Worm (Caenorhabditis elegans) whole organism, L4 larva: ENCODE data around the gene srxa-8.

Source experiments
- F10B5.3 ChIP-seq: sonication (generic microtip); optimal IDR thresholded peaks from 2 replicates; lab custom pipeline; 2016; ENCODE audit warnings: mild to moderate bottlenecking, missing genetic modification characterization, missing compliant biosample characterization
- F37D6.2 ChIP-seq: sonication (generic microtip); optimal IDR thresholded peaks from 2 replicates; lab custom pipeline; 2016; ENCODE audit warnings: mild to moderate bottlenecking, missing genetic modification characterization, missing compliant biosample characterization
- R02D3.7 ChIP-seq: fragments of 150-350 bp; sonication (generic microtip); optimal IDR thresholded peaks from 3 replicates; lab custom pipeline; 2014; ENCODE audit warnings: missing biosample characterization, missing genetic modification characterization
- Y105C5A.15 ChIP-seq: fragments of 200-800 bp; sonication (Bioruptor generic); IDR thresholded peaks from 2 replicates; pipeline ENCODE4 v1.3.6; 2022; ENCODE audit warnings: missing genetic modification characterization, missing compliant biosample characterization
- Y5F2A.4 ChIP-seq: fragments of 200-800 bp; sonication (Bioruptor generic); optimal IDR thresholded peaks from 2 replicates; lab custom pipeline; 2018; ENCODE audit warnings: mild to moderate bottlenecking, missing genetic modification characterization, missing compliant biosample characterization
- Y75B8A.6 ChIP-seq: fragments of 200-800 bp; sonication (Bioruptor generic); IDR thresholded peaks from 2 replicates; pipeline ENCODE4 v1.3.6; 2022; ENCODE audit warnings: missing genetic modification reagents, missing genetic modification characterization, missing compliant biosample characterization
- aly-2 ChIP-seq: sonication (generic microtip); optimal IDR thresholded peaks from 2 replicates; lab custom pipeline; 2018; ENCODE audit warnings: missing biosample characterization, missing genetic modification characterization
- ama-1 ChIP-seq: fragments of 150-350 bp; optimal IDR thresholded peaks from 2 replicates; lab custom pipeline; 2014; ENCODE audit warnings: inconsistent platforms, mixed read lengths
- attf-4 ChIP-seq: sonication (generic microtip); optimal IDR thresholded peaks from 3 replicates; lab custom pipeline; 2017; ENCODE audit warnings: missing biosample characterization, missing genetic modification characterization
- ceh-44 ChIP-seq: fragments of 200-800 bp; sonication (Bioruptor generic); IDR thresholded peaks from 2 replicates; pipeline ENCODE4 v1.3.6; 2022; ENCODE audit warnings: missing genetic modification reagents, missing genetic modification characterization, missing compliant biosample characterization
- ceh-82 ChIP-seq: sonication (generic microtip); optimal IDR thresholded peaks from 2 replicates; lab custom pipeline; 2017; ENCODE audit warnings: missing biosample characterization, missing genetic modification characterization
- cey-2 ChIP-seq: sonication (generic microtip); optimal IDR thresholded peaks from 3 replicates; lab custom pipeline; 2017; ENCODE audit warnings: missing genetic modification characterization, mild to moderate bottlenecking, missing compliant biosample characterization, antibody characterized with exemption, borderline replicate concordance; ENCODE audit not compliant: insufficient read depth
- daf-12 ChIP-seq: fragments of 150-350 bp; optimal IDR thresholded peaks from 2 replicates; lab custom pipeline; 2014; ENCODE audit warnings: missing biosample characterization, missing genetic modification reagents, missing genetic modification characterization
- daf-16 ChIP-seq, 3 experiments: sonication (generic microtip); optimal IDR thresholded peaks; 2 replicates each; lab custom pipeline; 2016 to 2017; ENCODE audit warnings: missing genetic modification characterization in 3 of 3, missing genetic modification reagents in 3 of 3, mild to moderate bottlenecking in 2 of 3, missing compliant biosample characterization in 2 of 3, missing biosample characterization in 1 of 3, moderate library complexity in 1 of 3
- dmd-8 ChIP-seq: fragments of 200-800 bp; sonication (Bioruptor generic); IDR thresholded peaks from 2 replicates; pipeline ENCODE4 v1.3.6; 2022; ENCODE audit warnings: missing genetic modification characterization, missing compliant biosample characterization
- dmd-9 ChIP-seq: fragments of 200-800 bp; sonication (Bioruptor generic); IDR thresholded peaks from 2 replicates; pipeline ENCODE4 v1.3.6; 2022; ENCODE audit warnings: missing genetic modification reagents, missing genetic modification characterization, missing compliant biosample characterization
- dpl-1 ChIP-seq: fragments of 150-350 bp; optimal IDR thresholded peaks from 2 replicates; lab custom pipeline; 2014; ENCODE audit warnings: missing biosample characterization, missing genetic modification reagents, missing genetic modification characterization
- dve-1 ChIP-seq: sonication (generic microtip); optimal IDR thresholded peaks from 2 replicates; lab custom pipeline; 2017; ENCODE audit warnings: antibody characterized with exemption, mild to moderate bottlenecking, missing genetic modification characterization, missing compliant biosample characterization; ENCODE audit not compliant: insufficient read depth
- egl-43 ChIP-seq: fragments of 200-800 bp; sonication (Bioruptor generic); IDR thresholded peaks from 2 replicates; pipeline ENCODE4 v1.3.6; 2022; ENCODE audit warnings: missing genetic modification reagents, missing genetic modification characterization, missing compliant biosample characterization
- fos-1 ChIP-seq: fragments of 150-350 bp; optimal IDR thresholded peaks from 2 replicates; lab custom pipeline; 2014; ENCODE audit warnings: missing biosample characterization, missing genetic modification characterization
- gei-8 ChIP-seq: fragments of 200-800 bp; sonication (Bioruptor generic); optimal IDR thresholded peaks from 2 replicates; lab custom pipeline; 2018; ENCODE audit warnings: mild to moderate bottlenecking, missing genetic modification characterization, missing compliant biosample characterization
- hmg-1.1 ChIP-seq: fragments of 200-800 bp; sonication (Bioruptor generic); IDR thresholded peaks from 2 replicates; pipeline ENCODE4 v1.3.6; 2022; ENCODE audit warnings: missing genetic modification reagents, missing genetic modification characterization, missing compliant biosample characterization
- jun-1 ChIP-seq: fragments of 150-350 bp; optimal IDR thresholded peaks from 2 replicates; lab custom pipeline; 2014; ENCODE audit warnings: missing biosample characterization, missing genetic modification reagents, missing genetic modification characterization
- lim-7 ChIP-seq: fragments of 200-800 bp; sonication (Bioruptor generic); IDR thresholded peaks from 2 replicates; pipeline ENCODE4 v1.3.6; 2022; ENCODE audit warnings: missing genetic modification characterization, missing compliant biosample characterization
- lin-1 ChIP-seq: fragments of 200-800 bp; sonication (Bioruptor generic); IDR thresholded peaks from 2 replicates; pipeline ENCODE4 v1.3.6; 2022; ENCODE audit warnings: missing genetic modification reagents, missing genetic modification characterization, missing compliant biosample characterization
- lin-15B ChIP-seq: fragments of 150-350 bp; sonication (generic microtip); optimal IDR thresholded peaks from 3 replicates; lab custom pipeline; 2014; ENCODE audit warnings: missing biosample characterization, missing genetic modification characterization
- lin-29 ChIP-seq: fragments of 200-800 bp; sonication (Bioruptor generic); IDR thresholded peaks from 2 replicates; pipeline ENCODE4 v1.3.6; 2022; ENCODE audit warnings: missing genetic modification reagents, missing genetic modification characterization, missing compliant biosample characterization
- lin-38 ChIP-seq: fragments of 200-800 bp; sonication (Bioruptor generic); IDR thresholded peaks from 2 replicates; pipeline ENCODE4 v1.3.6; 2022; ENCODE audit warnings: missing genetic modification reagents, missing genetic modification characterization, missing compliant biosample characterization
- madf-5 ChIP-seq, 2 experiments: fragments of 200-800 bp; sonication (Bioruptor generic); IDR thresholded peaks; 2 replicates each; pipeline ENCODE4 v1.3.6; 2022; ENCODE audit warnings: missing compliant biosample characterization in 2 of 2, missing genetic modification characterization in 2 of 2
- mxl-3 ChIP-seq: fragments of 200-800 bp; sonication (Bioruptor generic); optimal IDR thresholded peaks from 2 replicates; lab custom pipeline; 2018; ENCODE audit warnings: mild to moderate bottlenecking, missing genetic modification characterization, missing compliant biosample characterization
- nhr-102 ChIP-seq: sonication (generic microtip); optimal IDR thresholded peaks from 2 replicates; lab custom pipeline; 2016; ENCODE audit warnings: mild to moderate bottlenecking, missing genetic modification characterization, moderate library complexity, missing compliant biosample characterization
- nhr-11 ChIP-seq: fragments of 150-350 bp; optimal IDR thresholded peaks from 2 replicates; lab custom pipeline; 2014; ENCODE audit warnings: missing biosample characterization, missing genetic modification characterization
- nhr-25 ChIP-seq: sonication (generic microtip); optimal IDR thresholded peaks from 2 replicates; lab custom pipeline; 2017; ENCODE audit warnings: missing genetic modification characterization, mild to moderate bottlenecking, missing compliant biosample characterization, antibody characterized with exemption, moderate library complexity, borderline replicate concordance; ENCODE audit not compliant: insufficient read depth
- nhr-28 ChIP-seq: fragments of 150-350 bp; optimal IDR thresholded peaks from 2 replicates; lab custom pipeline; 2014; ENCODE audit warnings: missing biosample characterization, missing genetic modification characterization
- nhr-48 ChIP-seq: sonication (generic microtip); optimal IDR thresholded peaks from 2 replicates; lab custom pipeline; 2016; ENCODE audit warnings: mild to moderate bottlenecking, missing genetic modification characterization, missing compliant biosample characterization
- nhr-76 ChIP-seq: fragments of 150-350 bp; optimal IDR thresholded peaks from 2 replicates; lab custom pipeline; 2014; ENCODE audit warnings: missing biosample characterization, missing genetic modification characterization
- nhr-77 ChIP-seq: fragments of 150-350 bp; optimal IDR thresholded peaks from 2 replicates; lab custom pipeline; 2014; ENCODE audit warnings: missing biosample characterization, missing genetic modification characterization
- pha-4 ChIP-seq, 2 experiments: fragments of 150-350 bp in 1 of 2; fragments of 200-800 bp in 1 of 2; sonication (Bioruptor generic) in 1 of 2; IDR thresholded peaks in 1 of 2; optimal IDR thresholded peaks in 1 of 2; 2 replicates each; pipeline versions ENCODE4 v1.3.6 to Lab custom; 2014 to 2022; ENCODE audit warnings: missing genetic modification characterization in 2 of 2, missing genetic modification reagents in 2 of 2, missing biosample characterization in 1 of 2, missing compliant biosample characterization in 1 of 2
- pqm-1 ChIP-seq: sonication (generic microtip); optimal IDR thresholded peaks from 2 replicates; lab custom pipeline; 2017; ENCODE audit warnings: missing biosample characterization, missing genetic modification characterization
- sdz-12 ChIP-seq: fragments of 200-800 bp; sonication (Bioruptor generic); optimal IDR thresholded peaks from 2 replicates; lab custom pipeline; 2018; ENCODE audit warnings: mild to moderate bottlenecking, missing genetic modification characterization, missing compliant biosample characterization
- skn-1 ChIP-seq: fragments of 150-350 bp; optimal IDR thresholded peaks from 2 replicates; lab custom pipeline; 2014; ENCODE audit warnings: missing biosample characterization, missing genetic modification characterization
- snpc-1.2 ChIP-seq: fragments of 200-800 bp; sonication (Bioruptor generic); IDR thresholded peaks from 2 replicates; pipeline ENCODE4 v1.3.6; 2022; ENCODE audit warnings: missing genetic modification reagents, missing genetic modification characterization, missing compliant biosample characterization
- tag-97 ChIP-seq: fragments of 200-800 bp; sonication (Bioruptor generic); IDR thresholded peaks from 2 replicates; pipeline ENCODE4 v1.3.6; 2022; ENCODE audit warnings: missing genetic modification characterization, missing compliant biosample characterization
- tra-1 ChIP-seq: fragments of 200-800 bp; sonication (Bioruptor generic); IDR thresholded peaks from 2 replicates; pipeline ENCODE4 v1.3.6; 2022; ENCODE audit warnings: missing genetic modification reagents, missing genetic modification characterization, missing compliant biosample characterization
- unc-39 ChIP-seq: sonication (generic microtip); optimal IDR thresholded peaks from 2 replicates; lab custom pipeline; 2017; ENCODE audit warnings: missing biosample characterization, missing genetic modification characterization
- zag-1 ChIP-seq: fragments of 150-350 bp; optimal IDR thresholded peaks from 2 replicates; lab custom pipeline; 2014; ENCODE audit warnings: missing biosample characterization, missing genetic modification characterization
- zfp-2 ChIP-seq: sonication (generic microtip); optimal IDR thresholded peaks from 2 replicates; lab custom pipeline; 2016; ENCODE audit warnings: mild to moderate bottlenecking, missing genetic modification characterization, missing compliant biosample characterization
- zip-11 ChIP-seq: fragments of 200-800 bp; sonication (Bioruptor generic); IDR thresholded peaks from 2 replicates; pipeline ENCODE4 v1.3.6; 2022; ENCODE audit warnings: missing genetic modification characterization, missing compliant biosample characterization
- zip-2 ChIP-seq: fragments of 150-350 bp; optimal IDR thresholded peaks from 2 replicates; lab custom pipeline; 2014; ENCODE audit warnings: missing biosample characterization, missing genetic modification characterization
- ztf-11 ChIP-seq: fragments of 150-350 bp; optimal IDR thresholded peaks from 2 replicates; lab custom pipeline; 2014; ENCODE audit warnings: missing biosample characterization, missing genetic modification characterization

Gene srxa-8

ce11 chrX:13306869-13307446, 1.7 kb downstream of the srxa-8 start:
- TF ChIP-seq ama-1 (lab: Kevin White, UChicago) (no peak), dve-1 (tag; lab: Kevin White, UChicago) (peak; percentile 94), mxl-3 (peak; percentile 72), madf-5 (GFP tag; IDR thresholded peaks at IDR 0.05; lab: Robert Waterston, UW) (peak; percentile 87 to 97), nhr-28 (peak; percentile 57), Y75B8A.6 (GFP tag; lab: Robert Waterston, UW) (peak; percentile 96), hmg-1.1 (peak; percentile 98), unc-39 (tag; lab: Kevin White, UChicago) (no peak), zag-1 (no peak), daf-12 (tag; lab: Kevin White, UChicago) (no peak), dmd-8 (GFP tag; lab: Robert Waterston, UW) (peak; percentile 97), ztf-11 (tag; lab: Kevin White, UChicago) (no peak), nhr-25 (tag; lab: Kevin White, UChicago) (no peak), sdz-12 (GFP tag; lab: Kevin White, UChicago) (peak; percentile 90), lin-38 (GFP tag; lab: Robert Waterston, UW) (no peak), nhr-11 (peak; percentile 60), dpl-1 (GFP tag; lab: Kevin White, UChicago) (peak; percentile 57), dmd-9 (GFP tag; lab: Robert Waterston, UW) (peak; percentile 72; the same call in 1 of the 2 replicates), gei-8 (GFP tag; lab: Kevin White, UChicago) (peak; percentile 74), snpc-1.2 (GFP tag; lab: Robert Waterston, UW) (peak; percentile 92), lin-15B (no peak), pha-4 (GFP tag; IDR thresholded peaks at IDR 0.05; lab: Robert Waterston, UW) (no peak; the same call in none of the 2 replicates), pha-4 (tag; optimal IDR thresholded peaks at IDR 0.05; lab: Kevin White, UChicago) (peak; percentile 12), lim-7 (GFP tag; lab: Robert Waterston, UW) (peak; percentile 98), pqm-1 (tag; lab: Kevin White, UChicago) (no peak), tra-1 (peak; percentile 96), R02D3.7 (tag; lab: Kevin White, UChicago) (no peak), lin-1 (peak; percentile 89), nhr-76 (tag; lab: Kevin White, UChicago) (no peak), zip-2 (tag; lab: Kevin White, UChicago) (peak; percentile 62), F37D6.2 (tag; lab: Kevin White, UChicago) (peak; percentile 78), cey-2 (tag; lab: Kevin White, UChicago) (peak; percentile 20), fos-1 (tag; lab: Kevin White, UChicago) (no peak), attf-4 (no peak), daf-16 (GFP tag; optimal IDR thresholded peaks at IDR 0.05; lab: Kevin White, UChicago) (peak; percentile 87 to 97), daf-16 (tag; optimal IDR thresholded peaks at IDR 0.05; lab: Kevin White, UChicago) (peak; percentile 89), tag-97 (GFP tag; lab: Robert Waterston, UW) (no peak), lin-29 (GFP tag; lab: Robert Waterston, UW) (peak; percentile 83), skn-1 (tag; lab: Kevin White, UChicago) (no peak), Y105C5A.15 (GFP tag; lab: Robert Waterston, UW) (peak; percentile 88; the same call in 1 of the 2 replicates), zip-11 (GFP tag; lab: Robert Waterston, UW) (peak; percentile 65; the same call in 1 of the 2 replicates), nhr-48 (peak; percentile 78), F10B5.3 (tag; lab: Kevin White, UChicago) (peak; percentile 82), aly-2 (tag; lab: Kevin White, UChicago) (no peak), nhr-102 (peak; percentile 91), ceh-44 (GFP tag; lab: Robert Waterston, UW) (peak; percentile 87), jun-1 (tag; lab: Kevin White, UChicago) (peak; percentile 43), nhr-77 (tag; lab: Kevin White, UChicago) (peak; percentile 71), egl-43 (GFP tag; lab: Robert Waterston, UW) (no peak), Y5F2A.4 (GFP tag; lab: Kevin White, UChicago) (peak; percentile 81), ceh-82 (tag; lab: Kevin White, UChicago) (no peak), zfp-2 (tag; lab: Kevin White, UChicago) (peak; percentile 69)
